Worm (Caenorhabditis elegans): ENCODE measurements around the gene C02D5.2.

- TF ChIP-seq ceh-28 (tag; optimal IDR thresholded peaks at IDR 0.05) (no peak), F26F4.8 (GFP tag; conservative IDR thresholded peaks at IDR 0.05) (no peak), Y105C5A.15 (GFP tag; IDR thresholded peaks at IDR 0.05) (no peak), tag-97 (GFP tag; IDR thresholded peaks at IDR 0.05) (no peak)
Observed at ce11 chrIII:8564372-8564771, 7.2 kb downstream of the C02D5.2 start.

All from whole organism, L4 larva.